Fruit fly (Drosophila melanogaster): Measurements from ENCODE around the gene CG43076.

The CG43076 gene

DNA sequence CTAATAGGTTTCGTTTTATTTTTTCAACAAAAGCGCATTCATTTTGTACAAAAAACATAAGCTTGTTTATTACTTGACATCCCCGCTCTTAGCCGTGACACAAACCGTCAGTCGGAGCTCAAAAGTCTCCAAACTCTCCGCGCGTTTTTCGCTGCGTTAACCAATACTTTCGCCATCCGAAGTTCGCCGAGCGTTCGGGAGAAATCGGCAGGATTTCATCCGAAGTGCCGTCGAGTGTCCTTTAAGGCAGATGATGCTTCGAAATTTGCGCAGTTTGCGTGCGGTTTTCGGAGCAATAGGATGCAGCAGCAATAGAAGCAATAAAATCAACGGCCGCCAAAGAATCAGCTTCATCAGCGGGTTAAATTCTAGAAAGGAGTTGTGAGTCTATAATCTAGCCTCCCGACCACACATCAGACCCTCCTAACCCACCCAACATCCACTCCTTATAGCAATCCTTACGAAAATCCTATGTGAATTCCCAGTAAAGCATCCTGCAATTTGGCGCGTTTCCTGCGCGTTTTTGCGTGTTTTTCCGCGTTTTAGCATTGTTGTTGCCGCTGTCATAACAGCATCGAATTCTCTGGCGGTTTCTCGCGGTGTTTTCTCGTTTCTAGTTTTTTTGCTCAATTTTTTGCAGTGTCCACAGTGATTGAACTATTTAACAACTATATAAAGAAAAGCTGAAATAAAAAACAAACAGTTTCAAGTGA lies 48.1 kb downstream of the CG43076 start, which contains the start of gene CG43737:
Gene CG43737, plus strand, starts transcription at position 271 of the 713 bp plus-strand sequence.
- TF ChIP-seq HLH106 (tag; optimal IDR thresholded peaks at IDR 0.05): no peak
